Worm (Caenorhabditis elegans): ENCODE measurements around the gene F28C1.3.

Gene F28C1.3

DNA sequence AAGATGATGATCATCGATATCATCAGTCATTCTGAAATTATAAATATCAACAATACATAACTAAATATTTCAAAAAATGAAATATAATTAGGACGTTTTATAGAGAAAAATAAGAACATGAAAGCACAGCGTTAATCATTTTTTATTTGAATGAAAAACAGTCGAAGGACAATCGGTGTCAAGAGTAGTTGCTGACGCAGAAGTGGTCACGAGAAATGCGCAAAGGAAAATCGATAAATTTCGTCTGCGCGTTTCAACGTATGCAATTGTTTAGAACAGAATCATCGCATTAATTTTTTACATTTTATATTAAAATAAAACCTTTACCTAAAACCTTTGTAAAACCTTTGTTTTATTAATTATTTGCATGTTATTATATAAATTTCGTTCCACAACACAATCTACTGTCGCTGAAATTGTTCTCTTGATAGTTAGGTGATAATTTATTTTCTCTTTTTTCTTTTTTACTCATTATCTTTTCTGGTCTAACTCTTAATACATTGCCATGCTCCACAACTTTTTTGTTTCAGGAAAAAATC is 29.3 kb downstream of the F28C1.3 start, which contains the start of the genes W04D2.4 and rbm-25 (continued):
- TF ChIP-seq ztf-22 (GFP tag; optimal IDR thresholded peaks at IDR 0.05): no peak
- TF ChIP-seq akir-1 (GFP tag; optimal IDR thresholded peaks at IDR 0.05): peak; percentile 2
- no peak for TF ChIP-seq F55B11.4 (tag; optimal IDR thresholded peaks at IDR 0.05; ENCODE audit: borderline replicate concordance, insufficient read depth)
- TF ChIP-seq nhr-179 (tag; optimal IDR thresholded peaks at IDR 0.05): no peak
- no peak for TF ChIP-seq snpc-3.4 (tag; optimal IDR thresholded peaks at IDR 0.05)
- no peak for TF ChIP-seq nhr-120 (GFP tag; IDR thresholded peaks at IDR 0.05)
- TF ChIP-seq nhr-90 (tag; optimal IDR thresholded peaks at IDR 0.05): no peak
- TF ChIP-seq nhr-80 (tag; optimal IDR thresholded peaks at IDR 0.05): no peak
- no peak for TF ChIP-seq madf-3 (GFP tag; IDR thresholded peaks at IDR 0.05)
- TF ChIP-seq nfya-1 (tag; optimal IDR thresholded peaks at IDR 0.05; ENCODE audit: borderline replicate concordance, insufficient read depth): no peak
- no peak for TF ChIP-seq ceh-91 (GFP tag; IDR thresholded peaks at IDR 0.05)
- TF ChIP-seq madf-8 (GFP tag; conservative IDR thresholded peaks at IDR 0.05): no peak
- TF ChIP-seq ceh-100 (GFP tag; IDR thresholded peaks at IDR 0.05): no peak
- no peak for TF ChIP-seq madf-10 (tag; optimal IDR thresholded peaks at IDR 0.05)
- no peak; the same call in 1 of the 2 replicates for TF ChIP-seq B0336.3 (GFP tag; IDR thresholded peaks at IDR 0.05)
- TF ChIP-seq attf-3 (GFP tag; conservative IDR thresholded peaks at IDR 0.05): peak; percentile 55
- no peak for TF ChIP-seq ama-1 (optimal IDR thresholded peaks at IDR 0.05)
- TF ChIP-seq ama-1 (GFP tag; optimal IDR thresholded peaks at IDR 0.05): no peak
- TF ChIP-seq xnd-1 (tag; optimal IDR thresholded peaks at IDR 0.05): no peak
- no peak for TF ChIP-seq athp-1 (tag; optimal IDR thresholded peaks at IDR 0.05)
- TF ChIP-seq nhr-27 (tag; optimal IDR thresholded peaks at IDR 0.05): no peak
- TF ChIP-seq pbrm-1 (GFP tag; IDR thresholded peaks at IDR 0.05): peak; percentile 63; the same call in 1 of the 2 replicates
- no peak for TF ChIP-seq somi-1 (GFP tag; optimal IDR thresholded peaks at IDR 0.05)
- TF ChIP-seq zim-3 (tag; optimal IDR thresholded peaks at IDR 0.05): no peak
- TF ChIP-seq lsy-27 (tag; optimal IDR thresholded peaks at IDR 0.05; ENCODE audit: borderline replicate concordance, insufficient read depth): no peak
- no peak for TF ChIP-seq ztf-28 (GFP tag; IDR thresholded peaks at IDR 0.05)
- TF ChIP-seq gei-17 (GFP tag; optimal IDR thresholded peaks at IDR 0.05): no peak
- no peak for TF ChIP-seq zfh-2 (GFP tag; conservative IDR thresholded peaks at IDR 0.05)
- no peak for TF ChIP-seq Y56A3A.18 (GFP tag; IDR thresholded peaks at IDR 0.05)
- TF ChIP-seq atf-7 (tag; optimal IDR thresholded peaks at IDR 0.05): no peak
- TF ChIP-seq ztf-18 (tag; optimal IDR thresholded peaks at IDR 0.05): peak; percentile 94
- TF ChIP-seq attf-5 (GFP tag; optimal IDR thresholded peaks at IDR 0.05): peak; percentile 52
- no peak for TF ChIP-seq sdz-38 (tag; optimal IDR thresholded peaks at IDR 0.05)
- peak; percentile 38 for TF ChIP-seq lin-54 (GFP tag; optimal IDR thresholded peaks at IDR 0.05)
- TF ChIP-seq snpc-1.3 (tag; optimal IDR thresholded peaks at IDR 0.05; ENCODE audit: insufficient read depth): no peak
- TF ChIP-seq tbp1 (GFP tag; optimal IDR thresholded peaks at IDR 0.05): peak; percentile 24
- no peak for TF ChIP-seq mes-4 (tag; optimal IDR thresholded peaks at IDR 0.05)
- TF ChIP-seq mxl-1 (tag; optimal IDR thresholded peaks at IDR 0.05): no peak
- TF ChIP-seq attf-6 (GFP tag; IDR thresholded peaks at IDR 0.05): no peak
- no peak for TF ChIP-seq T07F8.4 (tag; optimal IDR thresholded peaks at IDR 0.05)
- no peak for TF ChIP-seq hmg-20 (GFP tag; IDR thresholded peaks at IDR 0.05)
- TF ChIP-seq hsf-1 (GFP tag; IDR thresholded peaks at IDR 0.05): no peak
- TF ChIP-seq sea-2 (GFP tag; IDR thresholded peaks at IDR 0.05): no peak
